Worm (Caenorhabditis elegans) whole organism, dauer: ENCODE measurements around the gene F41F3.1.

ENCODE experiments used
- unc-62 ChIP-seq: sonication (generic microtip); optimal IDR thresholded peaks from 2 replicates; lab custom pipeline; 2017; ENCODE audit warnings: missing biosample characterization, missing genetic modification reagents, missing genetic modification characterization

Gene F41F3.1

DNA sequence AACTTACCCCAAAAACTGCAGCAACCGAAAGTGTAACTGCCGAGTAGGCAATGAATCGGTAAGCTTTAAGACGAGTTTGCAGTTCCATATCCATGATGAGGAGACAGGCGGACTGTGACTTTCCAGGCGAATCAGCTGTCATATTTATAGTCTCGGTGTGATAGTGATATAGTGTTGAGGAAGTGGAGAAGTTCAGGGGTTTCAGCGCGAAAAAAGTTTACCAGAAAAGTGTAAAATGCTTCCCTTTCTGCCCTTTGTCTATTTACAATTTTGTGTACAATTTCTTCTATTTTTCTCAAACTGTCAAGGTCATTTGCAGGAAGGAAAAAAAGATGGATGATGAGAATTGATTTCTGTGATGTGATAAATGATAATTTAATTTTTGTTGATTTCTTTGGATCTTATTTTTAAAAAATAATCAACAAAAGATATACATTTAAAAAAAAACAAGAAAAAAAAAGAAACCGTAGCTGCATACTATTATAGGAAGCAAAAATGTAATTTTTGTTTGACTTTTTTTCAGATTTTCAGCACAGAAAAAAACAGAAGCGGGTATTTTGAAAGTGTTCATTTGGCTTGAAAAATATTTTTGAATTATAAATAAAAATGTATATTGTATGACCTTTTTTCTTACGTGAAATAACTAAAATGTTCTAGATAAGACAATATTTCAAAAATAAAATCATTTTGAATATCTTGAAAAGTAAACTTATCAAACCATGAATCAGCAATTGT lies at the start of gene F41F3.1, which contains the start of gene col-139:
F41F3.1 (plus strand) TSS at position 685 of the 735 bp plus-strand sequence.
col-139 (minus strand) TSS at position 101 of the 735 bp plus-strand sequence.
- no peak for TF ChIP-seq unc-62 (GFP tag; lab: Kevin White, UChicago)

DNA sequence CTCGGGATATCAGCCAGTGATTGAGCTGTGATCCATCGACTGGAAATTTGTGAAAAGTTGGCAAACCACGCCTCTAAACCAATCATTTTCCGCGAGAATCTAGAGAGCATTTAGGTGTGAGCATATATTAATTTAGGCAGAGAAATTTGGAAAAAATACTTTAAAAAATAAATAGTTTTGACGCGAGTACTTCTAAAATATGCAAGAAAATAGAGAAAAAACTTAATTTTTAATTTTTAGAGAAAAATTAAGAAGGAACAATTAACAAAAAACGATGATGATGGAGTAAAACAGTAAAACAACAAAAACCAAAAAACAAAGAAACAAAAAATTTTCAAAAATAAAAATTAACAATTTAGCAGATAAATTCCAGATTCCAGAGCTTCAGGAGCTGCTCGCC lies 47.5 kb upstream of the F41F3.1 start, which contains the start of gene txt-6:
txt-6 (minus strand) TSS at position 101 of the 400 bp plus-strand sequence.
- no peak for TF ChIP-seq unc-62 (GFP tag; lab: Kevin White, UChicago)

DNA sequence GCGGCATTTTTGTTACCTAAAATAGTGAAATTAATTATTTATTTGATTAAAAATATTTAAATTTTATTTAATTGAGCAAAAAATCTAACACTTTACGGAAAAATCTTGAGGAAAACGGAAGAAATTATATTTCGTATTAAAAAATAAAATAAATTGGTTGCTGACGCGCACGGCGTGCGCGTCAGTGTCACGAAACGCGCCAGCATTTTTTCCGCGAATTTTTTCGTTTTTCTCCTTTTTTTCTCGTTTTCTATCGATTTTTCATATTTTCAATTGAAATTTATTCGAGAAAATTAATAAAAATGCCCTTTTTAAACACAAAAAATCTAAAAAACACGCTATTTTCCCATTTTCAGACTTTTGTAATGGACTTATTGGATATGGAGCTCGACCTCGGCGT lies 38.6 kb upstream of the F41F3.1 start, which contains the start of the genes Y61A9LA.10 and F54D11.4:
Y61A9LA.10 (minus strand) TSS at position 16 of the 400 bp plus-strand sequence.
F54D11.4 (plus strand) TSS at position 350 of the 400 bp plus-strand sequence.
- no peak for TF ChIP-seq unc-62 (GFP tag; lab: Kevin White, UChicago)

- TF ChIP-seq unc-62 (GFP tag; lab: Kevin White, UChicago): no peak
These were observed 37.1 kb upstream of the F41F3.1 start, which contains the start of gene sumv-2 for ce11 chrV:4617260-4617659. TSS of gene sumv-2 (plus strand) at chrV:4617560.

- no peak for TF ChIP-seq unc-62 (GFP tag; lab: Kevin White, UChicago)
These were observed 30.8 kb upstream of the F41F3.1 start for ce11 chrV:4623535-4623934.

- TF ChIP-seq unc-62 (GFP tag; lab: Kevin White, UChicago): no peak
These were observed 29.6 kb upstream of the F41F3.1 start for ce11 chrV:4624717-4625116.

ce11 chrV:4626344-4626743 lies 28.0 kb upstream of the F41F3.1 start:
- no peak for TF ChIP-seq unc-62 (GFP tag; lab: Kevin White, UChicago)

DNA sequence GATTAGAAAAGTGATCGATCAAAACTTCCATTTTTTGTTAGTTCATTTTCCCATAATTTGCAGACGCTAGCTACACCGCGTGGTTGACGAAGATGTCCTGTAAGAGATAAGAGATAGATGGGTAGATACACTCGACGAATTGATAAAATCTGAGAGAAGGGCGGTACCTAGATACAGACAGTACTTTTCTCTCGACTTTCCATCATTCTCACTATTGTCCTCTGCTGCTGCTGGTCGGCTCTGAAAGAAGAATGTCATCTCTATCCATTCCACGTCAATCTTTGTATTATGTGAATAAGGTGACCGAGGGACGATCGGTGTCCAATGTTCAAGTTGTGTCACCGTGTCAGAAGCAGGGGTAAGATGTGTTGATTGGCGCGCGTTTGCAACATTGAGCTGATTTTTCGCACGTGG lies 25.8 kb upstream of the F41F3.1 start, which contains the start of gene pmt-2:
pmt-2 (plus strand) TSS at position 64 of the 414 bp plus-strand sequence.
- no peak for TF ChIP-seq unc-62 (GFP tag; lab: Kevin White, UChicago)

DNA sequence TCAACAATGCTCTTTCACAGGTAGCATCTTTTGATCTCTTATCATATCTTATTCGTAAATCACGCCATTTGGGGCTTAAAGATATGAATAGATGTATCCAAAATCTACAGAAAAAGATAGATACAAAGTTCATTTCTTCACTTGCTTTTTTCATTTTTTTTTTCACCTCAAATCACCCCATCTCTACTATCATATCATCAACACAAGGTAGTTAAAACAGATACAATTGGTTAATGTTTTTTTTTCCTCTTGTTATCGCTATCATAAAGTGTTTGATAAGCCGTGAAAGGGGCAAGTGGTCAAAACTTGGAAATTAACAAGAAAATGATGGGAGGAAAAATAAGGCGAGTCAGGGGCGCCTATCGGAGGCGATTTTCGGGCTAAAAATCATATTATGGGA lies 24.1 kb upstream of the F41F3.1 start:
- no peak for TF ChIP-seq unc-62 (GFP tag; lab: Kevin White, UChicago)

DNA sequence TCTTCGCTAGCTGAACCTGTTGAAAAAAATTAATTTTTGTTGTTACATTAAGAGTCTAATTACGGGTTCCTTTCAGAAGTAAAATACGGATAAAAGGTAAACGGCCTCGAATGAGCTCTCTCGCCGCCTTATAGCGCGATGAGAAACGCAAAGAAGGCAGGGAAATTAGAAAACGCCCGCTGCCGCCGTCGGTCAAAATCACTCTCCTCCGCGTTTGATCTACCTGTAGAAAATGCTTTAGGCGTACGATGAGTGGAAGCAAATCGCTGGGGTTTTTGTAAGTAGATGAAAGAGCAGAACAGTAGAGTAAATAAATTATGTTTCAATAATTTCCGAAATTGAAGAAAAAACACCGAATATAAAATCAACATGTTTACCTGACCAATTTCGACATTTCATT lies 17.2 kb upstream of the F41F3.1 start:
- no peak for TF ChIP-seq unc-62 (GFP tag; lab: Kevin White, UChicago)

- no peak for TF ChIP-seq unc-62 (GFP tag; lab: Kevin White, UChicago)
These were observed 13.7 kb upstream of the F41F3.1 start for ce11 chrV:4640501-4641150.

ce11 chrV:4642691-4643090 lies 11.7 kb upstream of the F41F3.1 start, which contains the start of gene soc-1:
TSS of gene soc-1 (plus strand) at chrV:4642952.
- TF ChIP-seq unc-62 (GFP tag; lab: Kevin White, UChicago): no peak

DNA sequence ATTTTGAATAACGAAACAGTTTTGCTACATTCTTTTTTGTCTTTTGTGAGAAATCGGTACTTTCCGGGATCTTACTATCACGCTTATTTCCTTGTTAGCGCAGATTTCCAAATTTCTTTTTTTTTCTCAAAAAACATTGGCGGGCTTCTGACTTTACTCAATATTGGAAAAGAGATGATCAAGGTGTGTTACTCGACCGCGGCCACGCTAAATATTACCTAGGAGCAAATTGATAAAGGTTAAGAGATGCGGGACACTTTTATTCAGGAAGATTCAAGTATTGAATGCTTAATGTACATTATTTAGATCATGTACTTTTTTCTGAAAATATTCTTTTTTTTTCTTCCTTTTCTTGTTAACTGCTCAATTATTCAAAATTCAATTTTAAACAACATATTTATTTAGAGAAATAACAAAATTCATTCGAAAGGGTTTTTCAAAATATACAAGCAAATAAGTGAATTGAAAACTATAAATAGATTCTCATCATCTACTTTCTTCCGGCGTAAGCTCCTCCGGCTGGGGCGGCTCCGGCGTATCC lies 7.0 kb upstream of the F41F3.1 start:
- no peak for TF ChIP-seq unc-62 (GFP tag; lab: Kevin White, UChicago)

DNA sequence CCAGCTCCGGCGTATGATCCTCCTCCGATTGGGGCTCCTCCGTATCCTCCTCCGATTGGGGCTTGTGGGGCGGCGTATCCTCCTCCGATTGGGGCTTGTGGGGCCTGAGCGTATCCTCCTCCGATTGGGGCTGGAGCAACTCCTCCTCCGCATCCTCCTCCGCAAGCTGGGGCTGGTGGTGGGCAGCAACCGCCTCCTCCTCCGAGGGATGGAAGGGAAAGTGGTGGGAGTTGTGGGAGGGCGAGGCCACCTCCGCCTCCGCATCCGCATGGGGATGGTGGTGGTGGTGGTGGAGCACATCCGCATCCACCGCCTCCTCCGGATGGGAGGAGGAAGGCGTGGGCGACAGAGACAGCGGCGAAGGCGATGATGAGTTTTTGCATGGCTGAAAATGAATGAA lies 6.5 kb upstream of the F41F3.1 start, which contains the start of gene F41F3.3:
F41F3.3 (minus strand) TSS at position 383 of the 400 bp plus-strand sequence.
- no peak for TF ChIP-seq unc-62 (GFP tag; lab: Kevin White, UChicago)

DNA sequence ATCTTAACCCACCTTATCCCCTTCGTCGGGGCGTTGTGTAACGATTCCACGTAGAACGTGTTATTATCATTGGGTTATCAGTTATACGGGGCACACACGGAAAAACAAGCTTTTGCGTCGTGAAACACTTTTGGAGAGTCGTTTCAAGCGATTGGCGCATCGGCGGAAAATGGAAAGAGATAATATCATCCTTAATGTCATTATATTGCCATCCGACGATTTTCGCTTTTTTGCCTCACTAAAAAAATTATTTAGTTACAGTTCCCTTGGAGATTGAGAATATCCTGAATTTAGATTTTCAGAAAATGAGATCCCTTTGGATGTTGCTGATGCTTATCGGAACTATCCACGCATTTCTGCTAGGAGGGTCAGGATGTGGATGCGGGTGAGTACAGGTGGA lies 5.8 kb upstream of the F41F3.1 start, which contains the start of gene F41F3.8:
F41F3.8 (plus strand) TSS at position 301 of the 400 bp plus-strand sequence.
- TF ChIP-seq unc-62 (GFP tag; lab: Kevin White, UChicago): no peak
